Fruit fly (Drosophila melanogaster): ENCODE data around the gene CG17477.

Gene CG17477

dm6 chr3R:17117607-17118327 is 9.0 kb downstream of the CG17477 start (continued):
- TF ChIP-seq CG6689 (GFP tag; IDR thresholded peaks at IDR 0.05): 0 out of 2 replicates have a peak, but pooled peaks have one; percentile 8
- peak; percentile 24 for TF ChIP-seq CG4424 (GFP tag; optimal IDR thresholded peaks at IDR 0.05)
- TF ChIP-seq mam (GFP tag; optimal IDR thresholded peaks at IDR 0.05): peak; percentile 5
- peak; percentile 29 for TF ChIP-seq az2 (GFP tag; optimal IDR thresholded peaks at IDR 0.05)
- TF ChIP-seq pb (GFP tag; optimal IDR thresholded peaks at IDR 0.05): no peak
- TF ChIP-seq Sox100B (GFP tag; optimal IDR thresholded peaks at IDR 0.05): peak; percentile 12
- no peak for TF ChIP-seq lilli (GFP tag; optimal IDR thresholded peaks at IDR 0.05)
- TF ChIP-seq Stat92E (GFP tag; optimal IDR thresholded peaks at IDR 0.05): peak in 1 of 3 experiments; percentile 48
- TF ChIP-seq PHDP (tag; optimal IDR thresholded peaks at IDR 0.05): peak; percentile 25
- TF ChIP-seq nom (GFP tag; optimal IDR thresholded peaks at IDR 0.05): peak; percentile 25
- peak; percentile 2 for TF ChIP-seq Meics (GFP tag; optimal IDR thresholded peaks at IDR 0.05)
- peak; percentile 22 for TF ChIP-seq Oli (tag; optimal IDR thresholded peaks at IDR 0.05)
- peak; percentile 4 for TF ChIP-seq CG2120 (GFP tag; optimal IDR thresholded peaks at IDR 0.05)
- no peak for TF ChIP-seq Deaf1 (tag; optimal IDR thresholded peaks at IDR 0.05)
- TF ChIP-seq CG9437 (GFP tag; optimal IDR thresholded peaks at IDR 0.05): peak; percentile 2
- TF ChIP-seq nmo (GFP tag; optimal IDR thresholded peaks at IDR 0.05): peak; percentile 64
- TF ChIP-seq gsb-n (tag; optimal IDR thresholded peaks at IDR 0.05): peak; percentile 42
- peak; percentile 18 for TF ChIP-seq CG13424 (tag; optimal IDR thresholded peaks at IDR 0.05)
- no peak; the same call in 1 of the 2 replicates for TF ChIP-seq onecut (GFP tag; IDR thresholded peaks at IDR 0.05)
- no peak for TF ChIP-seq Hr51 (GFP tag; optimal IDR thresholded peaks at IDR 0.05)
- 0 out of 2 replicates have a peak, but pooled peaks have one; percentile 34 for TF ChIP-seq ara (GFP tag; IDR thresholded peaks at IDR 0.05)
- peak; percentile 27 for TF ChIP-seq CG2202 (tag; optimal IDR thresholded peaks at IDR 0.05)
- TF ChIP-seq CG17361 (GFP tag; IDR thresholded peaks at IDR 0.05): peak; percentile 69; the same call in 2 of the 3 replicates
- TF ChIP-seq sc (optimal IDR thresholded peaks at IDR 0.05): no peak
- TF ChIP-seq sc (GFP tag; optimal IDR thresholded peaks at IDR 0.05): peak; percentile 23
- peak; percentile 35 for TF ChIP-seq Ssrp (tag; optimal IDR thresholded peaks at IDR 0.05)
- peak; percentile 95 for TF ChIP-seq D19A (tag; optimal IDR thresholded peaks at IDR 0.05)
- TF ChIP-seq Hr39 (optimal IDR thresholded peaks at IDR 0.05): no peak
- no peak for TF ChIP-seq emc (GFP tag; optimal IDR thresholded peaks at IDR 0.05)
- peak; percentile 22 for TF ChIP-seq CG14710 (tag; optimal IDR thresholded peaks at IDR 0.05)
- 0 out of 3 replicates have a peak, but pooled peaks have one; percentile 61 for TF ChIP-seq CG6791 (GFP tag; IDR thresholded peaks at IDR 0.05; ENCODE audit: partially characterized antibody)
- TF ChIP-seq odd (GFP tag; optimal IDR thresholded peaks at IDR 0.05): no peak
- TF ChIP-seq gcm (GFP tag; optimal IDR thresholded peaks at IDR 0.05): peak; percentile 12
- peak; percentile 75 for TF ChIP-seq CG18262 (tag; optimal IDR thresholded peaks at IDR 0.05)
- peak; percentile 67; the same call in 2 of the 3 replicates for TF ChIP-seq CG2199 (GFP tag; IDR thresholded peaks at IDR 0.05)
- TF ChIP-seq cwo (GFP tag; optimal IDR thresholded peaks at IDR 0.05): no peak
- peak in 1 of 2 experiments; percentile 10 for TF ChIP-seq Pdp1 (GFP tag; optimal IDR thresholded peaks at IDR 0.05)
- TF ChIP-seq tio (GFP tag; optimal IDR thresholded peaks at IDR 0.05): peak; percentile 17
- TF ChIP-seq grau (tag; optimal IDR thresholded peaks at IDR 0.05): peak; percentile 29
- no peak for TF ChIP-seq ken (GFP tag; IDR thresholded peaks at IDR 0.05)
- peak; percentile 23 for TF ChIP-seq Sox102F (GFP tag; optimal IDR thresholded peaks at IDR 0.05)
- TF ChIP-seq CG7839 (tag; optimal IDR thresholded peaks at IDR 0.05): peak; percentile 40
- TF ChIP-seq phol (tag; optimal IDR thresholded peaks at IDR 0.05): peak; percentile 44
- TF ChIP-seq CG8388 (GFP tag; optimal IDR thresholded peaks at IDR 0.05): peak; percentile 8
- TF ChIP-seq CG12391 (tag; optimal IDR thresholded peaks at IDR 0.05): peak; percentile 29
- TF ChIP-seq Hey (tag; optimal IDR thresholded peaks at IDR 0.05): no peak
- TF ChIP-seq gem (tag; optimal IDR thresholded peaks at IDR 0.05): peak; percentile 62

All from whole organism, embryonic.